Worm (Caenorhabditis elegans) whole organism, L1 larva: ENCODE measurements around the gene T20F7.3.

Source experiments
- C16A3.4 ChIP-seq: fragments of 150-350 bp; optimal IDR thresholded peaks from 2 replicates; lab custom pipeline; 2014; ENCODE audit warnings: missing biosample characterization, missing genetic modification characterization
- C34B4.2 ChIP-seq: sonication (generic microtip); optimal IDR thresholded peaks from 2 replicates; lab custom pipeline; 2017; ENCODE audit warnings: mild to moderate bottlenecking, missing genetic modification characterization, missing compliant biosample characterization
- aha-1 ChIP-seq: fragments of 150-350 bp; optimal IDR thresholded peaks from 2 replicates; lab custom pipeline; 2014; ENCODE audit warnings: missing biosample characterization, missing genetic modification characterization
- aly-2 ChIP-seq: fragments of 150-350 bp; optimal IDR thresholded peaks from 2 replicates; lab custom pipeline; 2014; ENCODE audit warnings: missing biosample characterization, missing genetic modification characterization
- ama-1 ChIP-seq: fragments of 150-350 bp; optimal IDR thresholded peaks from 2 replicates; lab custom pipeline; 2014
- blmp-1 ChIP-seq: fragments of 150-350 bp; optimal IDR thresholded peaks from 2 replicates; lab custom pipeline; 2014; ENCODE audit warnings: missing biosample characterization, missing genetic modification characterization
- ceh-63 ChIP-seq: fragments of 200-800 bp; sonication (Bioruptor generic); optimal IDR thresholded peaks from 2 replicates; lab custom pipeline; 2018; ENCODE audit warnings: mild to moderate bottlenecking, missing genetic modification characterization, missing compliant biosample characterization
- ceh-8 ChIP-seq: fragments of 200-800 bp; sonication (Bioruptor generic); optimal IDR thresholded peaks from 2 replicates; lab custom pipeline; 2018; ENCODE audit warnings: mild to moderate bottlenecking, missing genetic modification characterization, moderate library complexity, missing compliant biosample characterization
- ceh-88 ChIP-seq: fragments of 200-800 bp; sonication (Bioruptor generic); IDR thresholded peaks from 2 replicates; pipeline ENCODE4 v1.3.6; 2022; ENCODE audit warnings: missing genetic modification characterization, missing compliant biosample characterization
- ces-1 ChIP-seq: fragments of 150-350 bp; optimal IDR thresholded peaks from 2 replicates; lab custom pipeline; 2014; ENCODE audit warnings: missing biosample characterization, missing genetic modification reagents, missing genetic modification characterization
- dpl-1 ChIP-seq, 3 experiments: fragments of 150-350 bp in 2 of 3; sonication (generic microtip) in 1 of 3; optimal IDR thresholded peaks; 2 replicates each; lab custom pipeline; 2014 to 2017; ENCODE audit warnings: missing biosample characterization in 3 of 3, missing genetic modification characterization in 3 of 3, missing genetic modification reagents in 3 of 3
- dsc-1 ChIP-seq: sonication (generic microtip); optimal IDR thresholded peaks from 2 replicates; lab custom pipeline; 2016; ENCODE audit warnings: mild to moderate bottlenecking, missing genetic modification characterization, missing compliant biosample characterization
- efl-3 ChIP-seq: fragments of 200-800 bp; sonication (Bioruptor generic); optimal IDR thresholded peaks from 2 replicates; lab custom pipeline; 2018; ENCODE audit warnings: mild to moderate bottlenecking, missing genetic modification characterization, missing compliant biosample characterization
- egl-13 ChIP-seq: sonication (generic microtip); optimal IDR thresholded peaks from 2 replicates; lab custom pipeline; 2016; ENCODE audit warnings: missing genotype, missing genetic modification reagents, missing genetic modification characterization, missing compliant biosample characterization
- fkh-10 ChIP-seq: sonication (generic microtip); optimal IDR thresholded peaks from 2 replicates; lab custom pipeline; 2017; ENCODE audit warnings: missing biosample characterization, missing genetic modification reagents, missing genetic modification characterization
- fkh-4 ChIP-seq: sonication (generic microtip); optimal IDR thresholded peaks from 2 replicates; lab custom pipeline; 2016; ENCODE audit warnings: missing compliant biosample characterization, missing genetic modification characterization, borderline replicate concordance
- fkh-8 ChIP-seq: sonication (generic microtip); optimal IDR thresholded peaks from 2 replicates; lab custom pipeline; 2016; ENCODE audit warnings: mild to moderate bottlenecking, missing genetic modification characterization, missing compliant biosample characterization
- grh-1 ChIP-seq: fragments of 200-800 bp; sonication (Bioruptor generic); IDR thresholded peaks from 2 replicates; pipeline ENCODE4 v1.3.6; 2022; ENCODE audit warnings: missing genetic modification reagents, missing genetic modification characterization, missing compliant biosample characterization
- hlh-17 ChIP-seq: fragments of 200-800 bp; sonication (Bioruptor generic); optimal IDR thresholded peaks from 2 replicates; lab custom pipeline; 2018; ENCODE audit warnings: missing genetic modification characterization, mild to moderate bottlenecking, missing compliant biosample characterization, moderate library complexity, borderline replicate concordance
- hlh-4 ChIP-seq: sonication (generic microtip); optimal IDR thresholded peaks from 2 replicates; lab custom pipeline; 2016; ENCODE audit warnings: mild to moderate bottlenecking, missing genetic modification characterization, missing compliant biosample characterization
- hpl-2 ChIP-seq: fragments of 150-350 bp; optimal IDR thresholded peaks from 2 replicates; lab custom pipeline; 2014; ENCODE audit warnings: missing biosample characterization, missing genetic modification reagents, missing genetic modification characterization
- lin-13 ChIP-seq: fragments of 150-350 bp; optimal IDR thresholded peaks from 2 replicates; lab custom pipeline; 2014; ENCODE audit warnings: missing biosample characterization, missing genetic modification reagents, missing genetic modification characterization
- lin-15B ChIP-seq: fragments of 150-350 bp; sonication (generic microtip); optimal IDR thresholded peaks from 3 replicates; lab custom pipeline; 2014; ENCODE audit warnings: missing biosample characterization, missing genetic modification characterization
- lin-35 ChIP-seq, 2 experiments: fragments of 150-350 bp; optimal IDR thresholded peaks; 2 replicates each; lab custom pipeline; 2014; ENCODE audit warnings: missing biosample characterization in 2 of 2, missing genetic modification characterization in 2 of 2, missing genetic modification reagents in 2 of 2
- lir-3 ChIP-seq: sonication (generic microtip); optimal IDR thresholded peaks from 2 replicates; lab custom pipeline; 2016; ENCODE audit warnings: mild to moderate bottlenecking, missing genetic modification characterization, moderate library complexity, missing compliant biosample characterization; ENCODE audit not compliant: poor library complexity
- lsy-2 ChIP-seq, 2 experiments: fragments of 150-350 bp; optimal IDR thresholded peaks; 2 replicates each; lab custom pipeline; 2014; ENCODE audit warnings: missing biosample characterization in 2 of 2, missing genetic modification characterization in 2 of 2
- mef-2 ChIP-seq: fragments of 150-350 bp; optimal IDR thresholded peaks from 2 replicates; lab custom pipeline; 2014; ENCODE audit warnings: missing biosample characterization, missing genetic modification characterization
- mep-1 ChIP-seq: fragments of 150-350 bp; optimal IDR thresholded peaks from 2 replicates; lab custom pipeline; 2014; ENCODE audit warnings: missing biosample characterization, missing genetic modification characterization
- nhr-11 ChIP-seq: fragments of 150-350 bp; optimal IDR thresholded peaks from 2 replicates; lab custom pipeline; 2014; ENCODE audit warnings: missing biosample characterization, missing genetic modification characterization
- nhr-12 ChIP-seq: sonication (generic microtip); optimal IDR thresholded peaks from 2 replicates; lab custom pipeline; 2017; ENCODE audit warnings: missing biosample characterization, missing genetic modification characterization
- nhr-20 ChIP-seq: sonication (generic microtip); optimal IDR thresholded peaks from 2 replicates; lab custom pipeline; 2016; ENCODE audit warnings: mild to moderate bottlenecking, missing genetic modification characterization, missing compliant biosample characterization
- nhr-28 ChIP-seq: fragments of 150-350 bp; optimal IDR thresholded peaks from 2 replicates; lab custom pipeline; 2014; ENCODE audit warnings: missing biosample characterization, missing genetic modification characterization
- nhr-76 ChIP-seq: sonication (generic microtip); optimal IDR thresholded peaks from 2 replicates; lab custom pipeline; 2017; ENCODE audit warnings: missing biosample characterization, missing genetic modification characterization
- nhr-84 ChIP-seq: sonication (generic microtip); optimal IDR thresholded peaks from 2 replicates; lab custom pipeline; 2017; ENCODE audit warnings: missing biosample characterization, missing genetic modification characterization
- nhr-85 ChIP-seq: sonication (generic microtip); peaks from one replicate; lab custom pipeline; 2016; ENCODE audit warnings: missing genetic modification characterization, inconsistent platforms, missing compliant biosample characterization
- nhr-90 ChIP-seq: sonication (generic microtip); optimal IDR thresholded peaks from 2 replicates; lab custom pipeline; 2016; ENCODE audit warnings: mild to moderate bottlenecking, missing genetic modification characterization, missing compliant biosample characterization; ENCODE audit not compliant: poor library complexity
- pag-3 ChIP-seq: sonication (generic microtip); optimal IDR thresholded peaks from 2 replicates; lab custom pipeline; 2017; ENCODE audit warnings: missing genetic modification characterization, mild to moderate bottlenecking, missing compliant biosample characterization, antibody characterized with exemption, borderline replicate concordance; ENCODE audit not compliant: insufficient read depth
- pax-3 ChIP-seq: fragments of 200-800 bp; sonication (Bioruptor generic); optimal IDR thresholded peaks from 2 replicates; lab custom pipeline; 2018; ENCODE audit warnings: mild to moderate bottlenecking, missing genetic modification characterization, moderate library complexity, missing compliant biosample characterization
- skn-1 ChIP-seq: fragments of 150-350 bp; optimal IDR thresholded peaks from 2 replicates; lab custom pipeline; 2014; ENCODE audit warnings: missing biosample characterization, missing genetic modification characterization
- snpc-4 ChIP-seq: fragments of 150-350 bp; optimal IDR thresholded peaks from 2 replicates; lab custom pipeline; 2014; ENCODE audit warnings: missing biosample characterization, missing genetic modification characterization
- snu-23 ChIP-seq: sonication (generic microtip); optimal IDR thresholded peaks from 2 replicates; lab custom pipeline; 2016; ENCODE audit warnings: missing genetic modification characterization, missing compliant biosample characterization
- sup-37 ChIP-seq: fragments of 200-800 bp; sonication (Bioruptor generic); optimal IDR thresholded peaks from 2 replicates; lab custom pipeline; 2018; ENCODE audit warnings: mild to moderate bottlenecking, missing genetic modification characterization, missing compliant biosample characterization
- swsn-7 ChIP-seq: sonication (generic microtip); optimal IDR thresholded peaks from 2 replicates; lab custom pipeline; 2016; ENCODE audit warnings: missing genetic modification characterization, missing compliant biosample characterization
- tbx-2 ChIP-seq: sonication (generic microtip); optimal IDR thresholded peaks from 2 replicates; lab custom pipeline; 2016; ENCODE audit warnings: missing genetic modification characterization, missing compliant biosample characterization
- unc-86 ChIP-seq: sonication (generic microtip); optimal IDR thresholded peaks from 2 replicates; lab custom pipeline; 2016; ENCODE audit warnings: missing genetic modification characterization, missing compliant biosample characterization
- unc-98 ChIP-seq: fragments of 200-800 bp; sonication (Bioruptor generic); IDR thresholded peaks from 2 replicates; pipeline ENCODE4 v1.3.6; 2022; ENCODE audit warnings: missing genetic modification characterization, missing compliant biosample characterization
- vab-15 ChIP-seq: sonication (generic microtip); optimal IDR thresholded peaks from 2 replicates; lab custom pipeline; 2017; ENCODE audit warnings: missing genotype, mild to moderate bottlenecking, missing genetic modification characterization, missing compliant biosample characterization
- xbp-1 ChIP-seq: sonication (generic microtip); optimal IDR thresholded peaks from 2 replicates; lab custom pipeline; 2016; ENCODE audit warnings: missing genetic modification characterization, missing compliant biosample characterization
- zag-1 ChIP-seq: fragments of 150-350 bp; optimal IDR thresholded peaks from 2 replicates; lab custom pipeline; 2014; ENCODE audit warnings: missing biosample characterization, missing genetic modification characterization
- zip-4 ChIP-seq: fragments of 200-800 bp; sonication (Bioruptor generic); optimal IDR thresholded peaks from 2 replicates; lab custom pipeline; 2018; ENCODE audit warnings: mild to moderate bottlenecking, missing genetic modification characterization, moderate library complexity, missing compliant biosample characterization
- ztf-11 ChIP-seq, 2 experiments: sonication (generic microtip); optimal IDR thresholded peaks; 2 replicates each; lab custom pipeline; 2016 to 2017; ENCODE audit warnings: missing genetic modification characterization in 2 of 2, missing biosample characterization in 1 of 2, missing compliant biosample characterization in 1 of 2

Gene T20F7.3

ce11 chrX:16871355-16871754 lies 11.2 kb downstream of the T20F7.3 start (continued):
- TF ChIP-seq nhr-11 (tag; lab: Kevin White, UChicago) (no peak), grh-1 (GFP tag; lab: Robert Waterston, UW) (no peak), lsy-2 (tag; optimal IDR thresholded peaks at IDR 0.05; lab: Kevin White, UChicago) (no peak), fkh-10 (no peak), mef-2 (tag; lab: Kevin White, UChicago) (no peak), hpl-2 (GFP tag; lab: Kevin White, UChicago) (no peak), pax-3 (tag; lab: Kevin White, UChicago) (no peak), nhr-76 (tag; lab: Kevin White, UChicago) (no peak), snpc-4 (tag; lab: Kevin White, UChicago) (no peak), nhr-28 (tag; lab: Kevin White, UChicago) (no peak), lin-15B (no peak), ceh-88 (GFP tag; lab: Robert Waterston, UW) (no peak), pag-3 (no peak), sup-37 (no peak), hlh-17 (GFP tag; lab: Kevin White, UChicago) (no peak), egl-13 (tag; lab: Kevin White, UChicago) (no peak), C34B4.2 (no peak), dsc-1 (tag; lab: Kevin White, UChicago) (no peak), ama-1 (lab: Kevin White, UChicago) (no peak), ceh-63 (GFP tag; lab: Kevin White, UChicago) (no peak), aha-1 (no peak), unc-98 (GFP tag; lab: Robert Waterston, UW) (no peak), dpl-1 (GFP tag; optimal IDR thresholded peaks at IDR 0.05; lab: Kevin White, UChicago) (no peak), swsn-7 (tag; lab: Kevin White, UChicago) (no peak), snu-23 (GFP tag; lab: Kevin White, UChicago) (peak; percentile 43), xbp-1 (no peak), lir-3 (tag; lab: Kevin White, UChicago) (no peak), nhr-12 (tag; lab: Kevin White, UChicago) (no peak), aly-2 (tag; lab: Kevin White, UChicago) (no peak), nhr-84 (tag; lab: Kevin White, UChicago) (no peak), skn-1 (tag; lab: Kevin White, UChicago) (no peak), nhr-85 (tag; lab: Kevin White, UChicago) (peak; percentile 89), mep-1 (no peak), ceh-8 (GFP tag; lab: Kevin White, UChicago) (no peak), zip-4 (GFP tag; lab: Kevin White, UChicago) (no peak), lin-13 (GFP tag; lab: Kevin White, UChicago) (no peak), C16A3.4 (tag; lab: Kevin White, UChicago) (no peak), zag-1 (no peak), nhr-20 (peak; percentile 72), efl-3 (GFP tag; lab: Kevin White, UChicago) (no peak), fkh-8 (tag; lab: Kevin White, UChicago) (no peak), blmp-1 (tag; lab: Kevin White, UChicago) (peak; percentile 95)

- TF ChIP-seq vab-15 (tag; lab: Kevin White, UChicago) (no peak), nhr-90 (tag; lab: Kevin White, UChicago) (peak; percentile 68), ztf-11 (tag; optimal IDR thresholded peaks at IDR 0.05; lab: Kevin White, UChicago) (peak in 1 of 2 experiments; percentile 21), fkh-8 (tag; lab: Kevin White, UChicago) (peak; percentile 68), unc-86 (tag; lab: Kevin White, UChicago) (peak; percentile 56), dpl-1 (GFP tag; optimal IDR thresholded peaks at IDR 0.05; lab: Kevin White, UChicago) (peak; percentile 6 to 54 (median 49)), lin-13 (GFP tag; lab: Kevin White, UChicago) (peak; percentile 9), hlh-4 (tag; lab: Kevin White, UChicago) (no peak), ces-1 (GFP tag; lab: Kevin White, UChicago) (no peak), nhr-12 (tag; lab: Kevin White, UChicago) (no peak), hlh-17 (GFP tag; lab: Kevin White, UChicago) (no peak), blmp-1 (tag; lab: Kevin White, UChicago) (peak; percentile 30), C16A3.4 (tag; lab: Kevin White, UChicago) (peak; percentile 70), grh-1 (GFP tag; lab: Robert Waterston, UW) (no peak), aly-2 (tag; lab: Kevin White, UChicago) (no peak), lsy-2 (tag; optimal IDR thresholded peaks at IDR 0.05; lab: Kevin White, UChicago) (peak; percentile 55 to 77), tbx-2 (tag; lab: Kevin White, UChicago) (peak; percentile 73), fkh-4 (tag; lab: Kevin White, UChicago) (no peak), fkh-10 (peak; percentile 11), lir-3 (tag; lab: Kevin White, UChicago) (no peak), lin-35 (GFP tag; optimal IDR thresholded peaks at IDR 0.05; lab: Kevin White, UChicago) (peak; percentile 57 to 79)
Measured at ce11 chrX:16872446-16872962, 12.3 kb downstream of the T20F7.3 start, which contains the start of gene T20F7.1. T20F7.1 (plus strand) TSS chrX:16872912.
